Worm (Caenorhabditis elegans): ENCODE data around the gene abhd-5.2.

The abhd-5.2 gene

DNA sequence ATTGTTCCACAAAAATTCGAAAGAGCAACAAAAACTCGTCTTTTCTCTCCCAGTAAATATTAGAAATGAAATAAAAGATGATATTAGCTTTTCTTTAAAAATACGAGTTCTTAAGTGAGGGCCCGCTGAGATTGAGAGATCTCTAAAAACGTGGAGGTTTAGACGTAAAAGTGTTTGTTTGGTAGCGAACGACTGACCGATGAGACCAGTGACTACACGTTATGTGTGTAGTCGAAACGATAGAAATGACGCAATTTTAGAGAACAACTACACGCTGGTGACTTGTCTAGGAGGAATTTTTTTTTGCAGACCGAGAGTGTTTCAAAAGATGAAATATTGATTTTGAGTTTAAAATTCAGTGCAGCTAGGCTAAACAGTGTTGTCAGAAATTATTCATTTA, 18.3 kb downstream of the abhd-5.2 start, which contains the start of gene C37H5.13 (continued):
- TF ChIP-seq F16B12.6 (tag; optimal IDR thresholded peaks at IDR 0.05) = no peak
- TF ChIP-seq lir-3 (tag; optimal IDR thresholded peaks at IDR 0.05; ENCODE audit: poor library complexity) = no peak
- no peak for TF ChIP-seq nhr-28 (tag; optimal IDR thresholded peaks at IDR 0.05)
- no peak for TF ChIP-seq nhr-76 (tag; optimal IDR thresholded peaks at IDR 0.05)
- TF ChIP-seq lsy-2 (tag; optimal IDR thresholded peaks at IDR 0.05) = no peak
- no peak for TF ChIP-seq mdl-1 (tag; optimal IDR thresholded peaks at IDR 0.05)
- TF ChIP-seq ceh-63 (GFP tag; optimal IDR thresholded peaks at IDR 0.05) = no peak
- TF ChIP-seq nhr-11 (tag; optimal IDR thresholded peaks at IDR 0.05) = no peak
- no peak for TF ChIP-seq skn-1 (tag; optimal IDR thresholded peaks at IDR 0.05)
- TF ChIP-seq nhr-47 (tag; optimal IDR thresholded peaks at IDR 0.05) = no peak
- TF ChIP-seq pax-3 (tag; optimal IDR thresholded peaks at IDR 0.05) = no peak
- no peak for TF ChIP-seq sup-37 (GFP tag; optimal IDR thresholded peaks at IDR 0.05)
- TF ChIP-seq elt-3 (tag; optimal IDR thresholded peaks at IDR 0.05) = no peak
- TF ChIP-seq nhr-77 (tag; optimal IDR thresholded peaks at IDR 0.05) = peak; percentile 27
- TF ChIP-seq nhr-84 (tag; optimal IDR thresholded peaks at IDR 0.05) = no peak
- TF ChIP-seq fos-1 (tag; optimal IDR thresholded peaks at IDR 0.05) = no peak
- TF ChIP-seq nhr-12 (tag; optimal IDR thresholded peaks at IDR 0.05) = no peak
- TF ChIP-seq egl-13 (tag; optimal IDR thresholded peaks at IDR 0.05) = no peak
- peak; percentile 50 for TF ChIP-seq nhr-85 (tag)
- no peak for TF ChIP-seq C04F5.9 (tag; optimal IDR thresholded peaks at IDR 0.05)
- no peak for TF ChIP-seq rnt-1 (tag; optimal IDR thresholded peaks at IDR 0.05)
- TF ChIP-seq zip-4 (GFP tag; optimal IDR thresholded peaks at IDR 0.05) = no peak
- TF ChIP-seq nhr-19 (GFP tag; conservative IDR thresholded peaks at IDR 0.05) = no peak
- TF ChIP-seq nhr-237 (tag; optimal IDR thresholded peaks at IDR 0.05) = no peak
- no peak for TF ChIP-seq efl-1 (optimal IDR thresholded peaks at IDR 0.05)
- TF ChIP-seq efl-1 (GFP tag; optimal IDR thresholded peaks at IDR 0.05 in 1 of 2) = no peak
- TF ChIP-seq isw-1 (GFP tag; IDR thresholded peaks at IDR 0.05) = no peak
- TF ChIP-seq unc-30 (tag; optimal IDR thresholded peaks at IDR 0.05) = no peak
- no peak for TF ChIP-seq ceh-8 (GFP tag; optimal IDR thresholded peaks at IDR 0.05)
- TF ChIP-seq lin-15B (tag; optimal IDR thresholded peaks at IDR 0.05) = no peak
- no peak for TF ChIP-seq mab-9 (GFP tag; IDR thresholded peaks at IDR 0.05)

DNA sequence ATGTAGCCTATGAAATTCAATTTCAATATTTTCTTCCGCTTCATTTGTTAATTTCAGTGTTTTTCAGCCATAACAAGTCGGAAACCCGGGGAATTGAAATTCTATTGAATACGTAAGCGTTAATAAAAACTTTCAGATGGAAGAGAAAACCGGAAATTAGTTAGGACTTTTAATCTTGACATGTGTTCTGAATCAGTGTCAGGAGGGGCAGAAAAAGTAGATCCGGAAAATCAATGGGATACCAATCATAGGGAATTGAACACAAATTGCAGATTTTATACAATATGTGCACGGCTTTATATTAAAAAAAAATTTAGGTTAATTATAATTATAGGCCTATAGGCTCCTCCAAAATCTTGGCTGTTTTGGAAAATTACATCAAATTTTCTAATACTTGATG, 19.8 kb downstream of the abhd-5.2 start:
- TF ChIP-seq fkh-4 (tag; optimal IDR thresholded peaks at IDR 0.05; ENCODE audit: borderline replicate concordance) (peak; percentile 78), grh-1 (GFP tag; IDR thresholded peaks at IDR 0.05) (no peak), nhr-90 (tag; optimal IDR thresholded peaks at IDR 0.05; ENCODE audit: poor library complexity) (no peak), mep-1 (tag; optimal IDR thresholded peaks at IDR 0.05) (no peak), unc-62 (GFP tag; optimal IDR thresholded peaks at IDR 0.05) (no peak), sox-4 (tag; optimal IDR thresholded peaks at IDR 0.05) (no peak), pag-3 (tag; optimal IDR thresholded peaks at IDR 0.05; ENCODE audit: borderline replicate concordance, insufficient read depth) (no peak), efl-3 (GFP tag; optimal IDR thresholded peaks at IDR 0.05) (no peak), dsc-1 (tag; optimal IDR thresholded peaks at IDR 0.05) (peak; percentile 92), fkh-8 (tag; optimal IDR thresholded peaks at IDR 0.05) (peak; percentile 4)

DNA sequence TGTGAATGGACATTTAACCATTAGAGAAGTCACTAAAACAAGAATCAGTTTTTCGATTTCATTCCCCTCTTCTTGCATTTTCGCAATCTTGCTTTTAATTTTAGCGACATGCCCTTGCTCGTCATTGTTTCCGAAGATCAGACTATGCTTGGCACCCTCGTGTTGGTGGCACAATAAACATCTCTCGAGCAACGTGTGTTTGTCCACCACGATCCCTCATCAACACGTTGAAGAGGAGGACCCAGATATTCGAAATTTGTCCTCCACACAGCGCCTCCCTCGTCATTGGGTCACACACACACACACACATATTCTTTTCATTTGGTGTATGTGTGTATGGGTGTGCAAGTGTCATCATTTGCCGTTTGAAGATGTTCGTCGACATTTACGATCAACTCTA, 20.9 kb downstream of the abhd-5.2 start, which contains the start of gene srd-32:
srd-32 (plus strand) TSS at position 301 of the 400 bp plus-strand sequence.
- TF ChIP-seq dsc-1 (tag; optimal IDR thresholded peaks at IDR 0.05) (peak; percentile 68), ceh-8 (GFP tag; optimal IDR thresholded peaks at IDR 0.05) (no peak), ceh-82 (tag; optimal IDR thresholded peaks at IDR 0.05) (no peak), aly-2 (tag; optimal IDR thresholded peaks at IDR 0.05) (no peak)

Measured in whole organism, L1 larva.